Fruit fly (Drosophila melanogaster) whole organism, embryonic: ENCODE results near the gene CG5326.

Source experiments
- CG1024 ChIP-seq: fragments of 200-800 bp; sonication (Bioruptor generic); IDR thresholded peaks from 2 replicates; pipeline ENCODE4 v1.3.6; 2022; ENCODE audit warnings: missing biosample characterization, missing genetic modification characterization
- CG10366 ChIP-seq: fragments of 200-800 bp; sonication (Bioruptor generic); IDR thresholded peaks from 2 replicates; pipeline ENCODE4 v1.3.6; 2022; ENCODE audit warnings: missing biosample characterization, missing genetic modification characterization
- CG31224 ChIP-seq: fragments of 200-800 bp; sonication (Bioruptor generic); IDR thresholded peaks from 2 replicates; pipeline ENCODE4 v1.3.6; 2022; ENCODE audit warnings: missing biosample characterization, missing genetic modification characterization
- CG8089 ChIP-seq: fragments of 200-800 bp; sonication (Bioruptor generic); optimal IDR thresholded peaks from 3 replicates; lab custom pipeline; 2016; ENCODE audit warnings: missing biosample characterization, missing genetic modification characterization
- D19A ChIP-seq: fragments of 200-800 bp; optimal IDR thresholded peaks from 3 replicates; lab custom pipeline; 2019; ENCODE audit warnings: missing biosample characterization, mild to moderate bottlenecking, missing genetic modification characterization, moderate library complexity
- disco-r ChIP-seq: fragments of 200-800 bp; sonication (Bioruptor generic); optimal IDR thresholded peaks from 2 replicates; lab custom pipeline; 2016; ENCODE audit warnings: missing biosample characterization, missing genetic modification characterization
- psq ChIP-seq: fragments of 200-800 bp; sonication (Bioruptor generic); optimal IDR thresholded peaks from 2 replicates; lab custom pipeline; 2017; ENCODE audit warnings: missing biosample characterization, missing genetic modification characterization
- trem ChIP-seq: fragments of 200-800 bp; optimal IDR thresholded peaks from 3 replicates; lab custom pipeline; 2019; ENCODE audit warnings: missing biosample characterization, mild to moderate bottlenecking, missing genetic modification characterization, moderate library complexity
- tup ChIP-seq: fragments of 200-800 bp; sonication (Bioruptor generic); optimal IDR thresholded peaks from 2 replicates; lab custom pipeline; 2016; ENCODE audit warnings: missing biosample characterization, mild to moderate bottlenecking, missing genetic modification characterization, moderate library complexity

DNA sequence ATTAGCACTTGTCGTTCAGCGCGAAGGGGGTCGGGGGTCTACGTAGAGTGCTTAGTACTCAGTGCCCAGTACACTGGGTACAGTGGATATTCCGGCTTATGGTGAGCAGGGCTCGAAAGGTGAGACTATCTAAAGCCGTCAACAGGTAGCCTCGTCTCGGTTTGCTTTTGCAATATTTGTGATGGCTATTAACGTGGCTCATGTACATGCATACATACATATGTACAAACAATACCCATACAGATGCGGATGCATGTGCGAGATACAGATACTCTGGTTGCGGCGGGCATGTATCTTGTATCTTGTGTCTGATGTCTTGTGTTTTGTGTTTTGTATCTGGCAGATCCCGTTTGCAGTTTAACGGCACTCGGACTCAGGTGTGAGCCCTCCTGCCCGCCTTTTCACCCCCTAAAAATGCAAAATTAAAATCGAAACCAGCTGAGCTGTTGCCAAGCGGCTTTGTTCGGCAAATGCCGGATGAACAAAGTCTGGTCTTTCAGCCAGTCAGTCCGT, 12.0 kb downstream of the CG5326 start:
- no peak for TF ChIP-seq D19A (tag; lab: Kevin White, UChicago)
- TF ChIP-seq psq, result no peak
- no peak for TF ChIP-seq trem (tag; lab: Kevin White, UChicago)
- no peak for TF ChIP-seq CG1024
- no peak for TF ChIP-seq tup (GFP tag; lab: Kevin White, UChicago)
- TF ChIP-seq CG8089 (GFP tag; lab: Kevin White, UChicago), result no peak
- TF ChIP-seq CG31224 (GFP tag; lab: Robert Waterston, UW), result no peak
- TF ChIP-seq CG10366 (GFP tag; lab: Robert Waterston, UW), result no peak
- no peak for TF ChIP-seq disco-r (GFP tag; lab: Kevin White, UChicago)
